Fruit fly (Drosophila melanogaster) whole organism, wandering third instar larva: ENCODE data around the gene eIF3h.

Experiments
- Abd-B ChIP-seq: fragments of >200 bp; optimal IDR thresholded peaks from 2 replicates; lab custom pipeline; 2017; ENCODE audit warnings: missing biosample characterization, missing genetic modification characterization
- CG32264 ChIP-seq: fragments of 200-800 bp; sonication (Bioruptor generic); optimal IDR thresholded peaks from 2 replicates; lab custom pipeline; 2016; ENCODE audit warnings: missing biosample characterization, missing genetic modification characterization
- CG9705 ChIP-seq: fragments of 200-800 bp; sonication (Bioruptor generic); optimal IDR thresholded peaks from 2 replicates; lab custom pipeline; 2018; ENCODE audit warnings: missing biosample characterization, mild to moderate bottlenecking, missing genetic modification characterization
- CrebA ChIP-seq: fragments of 200-800 bp; sonication (Bioruptor generic); optimal IDR thresholded peaks from 2 replicates; lab custom pipeline; 2016; ENCODE audit warnings: missing biosample characterization, mild to moderate bottlenecking, missing genetic modification characterization, borderline replicate concordance
- Dfd ChIP-seq: fragments of >200 bp; optimal IDR thresholded peaks from 2 replicates; lab custom pipeline; 2017; ENCODE audit warnings: missing biosample characterization, missing genetic modification characterization
- Dif ChIP-seq: fragments of 200-275, 200-300 bp; sonication (Bioruptor generic); optimal IDR thresholded peaks from 2 replicates; lab custom pipeline; 2018; ENCODE audit warnings: missing biosample characterization, missing genetic modification characterization; ENCODE audit not compliant: partially characterized antibody
- GATAd ChIP-seq: sonication (Bioruptor generic); optimal IDR thresholded peaks from 2 replicates; lab custom pipeline; 2016; ENCODE audit warnings: missing biosample characterization, missing genetic modification characterization
- HLH106 ChIP-seq: fragments of 200-800 bp; optimal IDR thresholded peaks from 3 replicates; lab custom pipeline; 2019; ENCODE audit warnings: missing biosample characterization, mild to moderate bottlenecking, missing genetic modification characterization, moderate library complexity
- Hnf4 ChIP-seq: fragments of 200-800 bp; sonication (Bioruptor generic); optimal IDR thresholded peaks from 2 replicates; lab custom pipeline; 2016; ENCODE audit warnings: missing biosample characterization, mild to moderate bottlenecking, missing genetic modification characterization
- Hr78 ChIP-seq: fragments of >200 bp; optimal IDR thresholded peaks from 2 replicates; lab custom pipeline; 2017; ENCODE audit warnings: missing biosample characterization, missing genetic modification characterization
- Hr83 ChIP-seq: fragments of 200-300 bp; sonication (Bioruptor generic); optimal IDR thresholded peaks from 2 replicates; lab custom pipeline; 2016; ENCODE audit warnings: missing biosample characterization, mild to moderate bottlenecking, missing genetic modification characterization, moderate library complexity; ENCODE audit not compliant: poor library complexity, severe bottlenecking
- Jra ChIP-seq: sonication (Bioruptor generic); optimal IDR thresholded peaks from 2 replicates; lab custom pipeline; 2016; ENCODE audit warnings: missing biosample characterization, missing genetic modification characterization
- Mio ChIP-seq: sonication (Bioruptor generic); optimal IDR thresholded peaks from 2 replicates; lab custom pipeline; 2016; ENCODE audit warnings: missing biosample characterization, missing genetic modification characterization
- Myc ChIP-seq: fragments of >200 bp; optimal IDR thresholded peaks from 2 replicates; lab custom pipeline; 2017
- N ChIP-seq: fragments of >200 bp; optimal IDR thresholded peaks from 2 replicates; lab custom pipeline; 2018; ENCODE audit warnings: missing biosample characterization, missing external identifiers, missing genetic modification characterization
- OdsH ChIP-seq: fragments of 200-800 bp; sonication (Bioruptor generic); optimal IDR thresholded peaks from 2 replicates; lab custom pipeline; 2016; ENCODE audit warnings: missing biosample characterization, mild to moderate bottlenecking, missing genetic modification characterization
- Rel ChIP-seq, 2 experiments: fragments of 200-800 bp; sonication (Bioruptor generic) in 1 of 2; optimal IDR thresholded peaks; 2 replicates in 1 of 2; 3 replicates in 1 of 2; lab custom pipeline; 2016 to 2019; ENCODE audit warnings: mild to moderate bottlenecking in 2 of 2, missing biosample characterization in 2 of 2, missing genetic modification characterization in 2 of 2, moderate library complexity in 1 of 2
- Sp1 ChIP-seq: fragments of 200-800 bp; sonication (Bioruptor generic); optimal IDR thresholded peaks from 3 replicates; lab custom pipeline; 2019; ENCODE audit warnings: missing biosample characterization, mild to moderate bottlenecking, missing genetic modification characterization, moderate library complexity
- Vsx2 ChIP-seq: fragments of 200-300, 225-300 bp; sonication (Bioruptor generic); optimal IDR thresholded peaks from 2 replicates; lab custom pipeline; 2018; ENCODE audit warnings: missing biosample characterization, missing genetic modification characterization; ENCODE audit not compliant: partially characterized antibody
- br ChIP-seq: fragments of 200-800 bp; sonication (Bioruptor generic); optimal IDR thresholded peaks from 2 replicates; lab custom pipeline; 2016; ENCODE audit warnings: missing biosample characterization, missing genetic modification characterization
- brk ChIP-seq: fragments of 200-800 bp; sonication (Bioruptor generic); optimal IDR thresholded peaks from 2 replicates; lab custom pipeline; 2016; ENCODE audit warnings: missing biosample characterization, mild to moderate bottlenecking, missing genetic modification characterization
- dl ChIP-seq, 2 experiments: fragments of 175-275, 200-275 bp in 1 of 2; fragments of 200-275 bp in 1 of 2; sonication (Bioruptor generic); optimal IDR thresholded peaks; lab custom pipeline; 2018; ENCODE audit warnings: mild to moderate bottlenecking in 2 of 2, missing biosample characterization in 2 of 2, missing genetic modification characterization in 2 of 2, moderate library complexity in 2 of 2; ENCODE audit not compliant: partially characterized antibody in 2 of 2, insufficient read depth in 1 of 2
- dmrt93B ChIP-seq: fragments of 200-800 bp; sonication (Bioruptor generic); optimal IDR thresholded peaks from 2 replicates; lab custom pipeline; 2018; ENCODE audit warnings: missing biosample characterization, mild to moderate bottlenecking, missing genetic modification characterization
- dsf ChIP-seq: sonication (Bioruptor generic); optimal IDR thresholded peaks from 2 replicates; lab custom pipeline; 2016; ENCODE audit warnings: missing biosample characterization, missing genetic modification characterization, borderline replicate concordance
- ey ChIP-seq: fragments of 200-800 bp; sonication (Bioruptor generic); optimal IDR thresholded peaks from 2 replicates; lab custom pipeline; 2016; ENCODE audit warnings: missing biosample characterization, missing genetic modification characterization
- foxo ChIP-seq, 2 experiments: fragments of 200-800 bp; sonication (Bioruptor generic); optimal IDR thresholded peaks; 2 replicates in 1 of 2; 3 replicates in 1 of 2; lab custom pipeline; 2016 to 2017; ENCODE audit warnings: missing biosample characterization in 2 of 2, missing genetic modification characterization in 2 of 2
- fru ChIP-seq: fragments of 200-800 bp; sonication (Bioruptor generic); optimal IDR thresholded peaks from 3 replicates; lab custom pipeline; 2016; ENCODE audit warnings: missing biosample characterization, mild to moderate bottlenecking, missing genetic modification characterization
- h ChIP-seq: fragments of 200-800 bp; sonication (Bioruptor generic); optimal IDR thresholded peaks from 3 replicates; lab custom pipeline; 2016; ENCODE audit warnings: missing biosample characterization, mild to moderate bottlenecking, missing genetic modification characterization
- jim ChIP-seq: fragments of 175-275, 200-325 bp; sonication (Bioruptor generic); optimal IDR thresholded peaks from 2 replicates; lab custom pipeline; 2016; ENCODE audit warnings: missing biosample characterization, mild to moderate bottlenecking, missing genetic modification characterization
- lola ChIP-seq: fragments of >200 bp; optimal IDR thresholded peaks from 2 replicates; lab custom pipeline; 2017; ENCODE audit warnings: missing biosample characterization, missing genetic modification characterization
- pan ChIP-seq: fragments of >200 bp; optimal IDR thresholded peaks from 2 replicates; lab custom pipeline; 2017
- psq ChIP-seq: fragments of 200-800 bp; sonication (Bioruptor generic); optimal IDR thresholded peaks from 3 replicates; lab custom pipeline; 2017; ENCODE audit warnings: missing biosample characterization, mild to moderate bottlenecking, missing genetic modification characterization, moderate library complexity
- rgr ChIP-seq: fragments of 200-800 bp; sonication (Bioruptor generic); optimal IDR thresholded peaks from 3 replicates; lab custom pipeline; 2016; ENCODE audit warnings: missing biosample characterization, mild to moderate bottlenecking, missing genetic modification characterization
- sage ChIP-seq: fragments of 200-800 bp; sonication (Bioruptor generic); optimal IDR thresholded peaks from 2 replicates; lab custom pipeline; 2016; ENCODE audit warnings: missing biosample characterization, mild to moderate bottlenecking, missing genetic modification characterization
- sv ChIP-seq: fragments of 200-800 bp; sonication (Bioruptor generic); optimal IDR thresholded peaks from 3 replicates; lab custom pipeline; 2016; ENCODE audit warnings: missing biosample characterization, missing genetic modification characterization
- tai ChIP-seq: sonication (Bioruptor generic); optimal IDR thresholded peaks from 2 replicates; lab custom pipeline; 2016; ENCODE audit warnings: missing biosample characterization, missing genetic modification characterization
- usp ChIP-seq: fragments of >200 bp; optimal IDR thresholded peaks from 2 replicates; lab custom pipeline; 2017; ENCODE audit warnings: missing biosample characterization, missing genetic modification characterization
- woc ChIP-seq: sonication (Bioruptor generic); optimal IDR thresholded peaks from 2 replicates; lab custom pipeline; 2016; ENCODE audit warnings: missing biosample characterization, mild to moderate bottlenecking, missing genetic modification characterization

Gene eIF3h

dm6 chr2L:5003670-5004453, 49.0 kb downstream of the eIF3h start:
- peak; percentile 29 for TF ChIP-seq Myc (lab: Kevin White, UChicago)
- TF ChIP-seq N (GFP tag; lab: Kevin White, UChicago): peak; percentile 55
- TF ChIP-seq dl (GFP tag; optimal IDR thresholded peaks at IDR 0.05; lab: Kevin White, UChicago; ENCODE audit: insufficient read depth in 1 of 2, partially characterized antibody in 2 of 2): no peak
- no peak for TF ChIP-seq sage (GFP tag; lab: Kevin White, UChicago)
- TF ChIP-seq, all 38 proteins: peak for 2

dm6 chr2L:5002711-5003402, 50.0 kb downstream of the eIF3h start:
- TF ChIP-seq CG32264 (peak; percentile 14), sv (GFP tag; lab: Kevin White, UChicago) (no peak), sage (GFP tag; lab: Kevin White, UChicago) (no peak), Hr78 (GFP tag; lab: Kevin White, UChicago) (no peak), tai (GFP tag; lab: Kevin White, UChicago) (peak; percentile 13), br (GFP tag; lab: Kevin White, UChicago) (peak; percentile 62), Dif (GFP tag; lab: Kevin White, UChicago) (no peak), Sp1 (GFP tag; lab: Kevin White, UChicago) (peak; percentile 46), GATAd (GFP tag; lab: Kevin White, UChicago) (no peak), Abd-B (GFP tag; lab: Kevin White, UChicago) (no peak), CG9705 (no peak), dsf (no peak), woc (GFP tag; lab: Kevin White, UChicago) (peak; percentile 19), HLH106 (no peak), N (GFP tag; lab: Kevin White, UChicago) (no peak), rgr (GFP tag; lab: Kevin White, UChicago) (peak; percentile 73), fru (GFP tag; lab: Kevin White, UChicago) (peak; percentile 72), psq (peak; percentile 39), pan (lab: Kevin White, UChicago) (no peak), Hnf4 (GFP tag; lab: Kevin White, UChicago) (peak; percentile 61), Mio (GFP tag; lab: Kevin White, UChicago) (no peak), foxo (GFP tag; optimal IDR thresholded peaks at IDR 0.05; lab: Kevin White, UChicago) (peak in 1 of 2 experiments; percentile 75), usp (no peak), Jra (GFP tag; lab: Kevin White, UChicago) (peak; percentile 17), Rel (GFP tag; optimal IDR thresholded peaks at IDR 0.05; lab: Kevin White, UChicago) (no peak), Rel (tag; optimal IDR thresholded peaks at IDR 0.05; lab: Kevin White, UChicago) (no peak), Dfd (GFP tag; lab: Kevin White, UChicago) (no peak), jim (GFP tag; lab: Kevin White, UChicago) (no peak), dmrt93B (GFP tag; lab: Kevin White, UChicago) (no peak), dl (GFP tag; optimal IDR thresholded peaks at IDR 0.05; lab: Kevin White, UChicago; ENCODE audit: insufficient read depth in 1 of 2, partially characterized antibody in 2 of 2) (no peak), ey (GFP tag; lab: Kevin White, UChicago) (peak; percentile 78), Hr83 (no peak), Myc (lab: Kevin White, UChicago) (no peak), CrebA (no peak), h (GFP tag; lab: Kevin White, UChicago) (peak; percentile 78), lola (GFP tag; lab: Kevin White, UChicago) (no peak), brk (GFP tag; lab: Kevin White, UChicago) (no peak), Vsx2 (no peak), OdsH (GFP tag; lab: Kevin White, UChicago) (peak; percentile 81)
